Fruit fly (Drosophila melanogaster) whole organism, embryonic: ENCODE results near the gene Hsp70Ba.

Experiments used
- Atf6 ChIP-seq: fragments of 200-800 bp; sonication (Bioruptor generic); IDR thresholded peaks from 2 replicates; pipeline ENCODE4 v1.3.6; 2022; ENCODE audit warnings: missing biosample characterization, missing genetic modification characterization
- Awh ChIP-seq: fragments of 200-800 bp; sonication (Bioruptor generic); IDR thresholded peaks from 2 replicates; pipeline ENCODE4, ENCODE4 v1.3.6; 2022; ENCODE audit warnings: missing biosample characterization, missing genetic modification characterization
- BtbVII ChIP-seq: fragments of 200-800 bp; sonication (Bioruptor generic); optimal IDR thresholded peaks from 3 replicates; lab custom pipeline; 2017; ENCODE audit warnings: missing biosample characterization, mild to moderate bottlenecking, missing genetic modification characterization
- CG10147 ChIP-seq: fragments of 200-800 bp; sonication (Bioruptor generic); optimal IDR thresholded peaks from 2 replicates; lab custom pipeline; 2019; ENCODE audit warnings: missing biosample characterization, mild to moderate bottlenecking, missing genetic modification characterization, moderate library complexity
- CG10366 ChIP-seq: fragments of 200-800 bp; sonication (Bioruptor generic); IDR thresholded peaks from 2 replicates; pipeline ENCODE4 v1.3.6; 2022; ENCODE audit warnings: missing biosample characterization, missing genetic modification characterization
- CG10462 ChIP-seq: fragments of 200-800 bp; sonication (Bioruptor generic); optimal IDR thresholded peaks from 2 replicates; lab custom pipeline; 2016; ENCODE audit warnings: missing biosample characterization, missing genetic modification characterization
- CG1233 ChIP-seq: fragments of 200-800 bp; sonication (Bioruptor generic); optimal IDR thresholded peaks from 4 replicates; lab custom pipeline; 2018; ENCODE audit warnings: missing biosample characterization, mild to moderate bottlenecking, missing genetic modification characterization
- CG12659 ChIP-seq: fragments of 200-800 bp; sonication (Bioruptor generic); optimal IDR thresholded peaks from 3 replicates; lab custom pipeline; 2017; ENCODE audit warnings: mild to moderate bottlenecking, missing biosample characterization, missing genetic modification reagents, missing genetic modification characterization
- CG14050 ChIP-seq: fragments of 200-800 bp; sonication (Bioruptor generic); IDR thresholded peaks from 3 replicates; pipeline ENCODE4 v1.3.6; 2022; ENCODE audit warnings: missing biosample characterization, missing genetic modification characterization
- CG15269 ChIP-seq: fragments of 200-800 bp; sonication (Bioruptor generic); optimal IDR thresholded peaks from 2 replicates; lab custom pipeline; 2018; ENCODE audit warnings: missing biosample characterization, mild to moderate bottlenecking, missing genetic modification characterization, moderate library complexity
- CG17186 ChIP-seq: fragments of 200-800 bp; sonication (Bioruptor generic); optimal IDR thresholded peaks from 3 replicates; lab custom pipeline; 2017; ENCODE audit warnings: missing biosample characterization, missing genetic modification reagents, missing genetic modification characterization
- CG18262 ChIP-seq: fragments of 200-800 bp; optimal IDR thresholded peaks from 3 replicates; lab custom pipeline; 2019; ENCODE audit warnings: missing biosample characterization, mild to moderate bottlenecking, missing genetic modification characterization, moderate library complexity
- CG3065 ChIP-seq: fragments of 200-800 bp; sonication (Bioruptor generic); optimal IDR thresholded peaks from 2 replicates; lab custom pipeline; 2016; ENCODE audit warnings: missing biosample characterization, missing genetic modification characterization
- CG3281 ChIP-seq: fragments of 200-800 bp; sonication (Bioruptor generic); optimal IDR thresholded peaks from 3 replicates; lab custom pipeline; 2017; ENCODE audit warnings: missing biosample characterization, mild to moderate bottlenecking, missing genetic modification characterization
- CG42726 ChIP-seq: fragments of 200-800 bp; sonication (Bioruptor generic); IDR thresholded peaks from 2 replicates; pipeline ENCODE4 v1.3.6; 2022; ENCODE audit warnings: missing biosample characterization, missing genetic modification characterization; ENCODE audit not compliant: partially characterized antibody
- CG4707 ChIP-seq: fragments of 200-800 bp; sonication (Bioruptor generic); optimal IDR thresholded peaks from 2 replicates; lab custom pipeline; 2018; ENCODE audit warnings: missing biosample characterization, mild to moderate bottlenecking, missing genetic modification characterization, moderate library complexity
- CG6854 ChIP-seq: fragments of 200-800 bp; sonication (Bioruptor generic); optimal IDR thresholded peaks from 3 replicates; lab custom pipeline; 2017; ENCODE audit warnings: missing biosample characterization, mild to moderate bottlenecking, missing genetic modification characterization
- CG8944 ChIP-seq: fragments of 200-800 bp; sonication (Bioruptor generic); optimal IDR thresholded peaks from 3 replicates; lab custom pipeline; 2016; ENCODE audit warnings: missing biosample characterization, missing genetic modification characterization
- CG9797 ChIP-seq: fragments of 200-800 bp; sonication (Bioruptor generic); optimal IDR thresholded peaks from 3 replicates; lab custom pipeline; 2018; ENCODE audit warnings: missing biosample characterization, mild to moderate bottlenecking, missing genetic modification characterization
- Camta ChIP-seq: fragments of 200-800 bp; sonication (Bioruptor generic); optimal IDR thresholded peaks from 2 replicates; lab custom pipeline; 2016; ENCODE audit warnings: missing biosample characterization, missing genetic modification characterization
- D19B ChIP-seq: fragments of 200-800 bp; sonication (Bioruptor generic); optimal IDR thresholded peaks from 2 replicates; lab custom pipeline; 2017; ENCODE audit warnings: missing biosample characterization, mild to moderate bottlenecking, missing genetic modification characterization
- Dip2 ChIP-seq: fragments of 200-800 bp; sonication (Bioruptor generic); IDR thresholded peaks from 2 replicates; pipeline ENCODE4 v1.3.6; 2022; ENCODE audit warnings: missing biosample characterization, missing genetic modification characterization
- Drgx ChIP-seq: fragments of 200-800 bp; sonication (Bioruptor generic); IDR thresholded peaks from 2 replicates; pipeline ENCODE4 v1.3.6; 2022; ENCODE audit warnings: missing biosample characterization, missing genetic modification characterization
- E2f1 ChIP-seq: fragments of 200-800 bp; sonication (Bioruptor generic); IDR thresholded peaks from 2 replicates; pipeline ENCODE4 v1.3.6; 2022; ENCODE audit warnings: missing biosample characterization, missing genetic modification characterization
- Ets65A ChIP-seq: fragments of 200-800 bp; sonication (Bioruptor generic); peaks from one replicate; lab custom pipeline; 2016; ENCODE audit warnings: missing biosample characterization, missing genetic modification characterization
- Fer2 ChIP-seq: fragments of 200-800 bp; sonication (Bioruptor generic); optimal IDR thresholded peaks from 2 replicates; lab custom pipeline; 2018; ENCODE audit warnings: missing biosample characterization, mild to moderate bottlenecking, missing genetic modification characterization, moderate library complexity
- GATAe ChIP-seq: fragments of 200-800 bp; sonication (Bioruptor generic); conservative IDR thresholded peaks from 2 replicates; pipeline ENCODE4 v1.3.6; 2022; ENCODE audit warnings: missing biosample characterization, missing genetic modification characterization
- Mes4 ChIP-seq: fragments of 200-800 bp; sonication (Bioruptor generic); optimal IDR thresholded peaks from 2 replicates; lab custom pipeline; 2016; ENCODE audit warnings: missing biosample characterization, missing genetic modification characterization
- NK7.1 ChIP-seq: fragments of 200-800 bp; sonication (Bioruptor generic); optimal IDR thresholded peaks from 3 replicates; lab custom pipeline; 2016; ENCODE audit warnings: missing biosample characterization, missing genetic modification characterization
- Scr ChIP-seq: fragments of 200-800 bp; sonication (Bioruptor generic); IDR thresholded peaks from 2 replicates; pipeline ENCODE4 v1.3.6; 2022; ENCODE audit warnings: missing biosample characterization, missing genetic modification characterization; ENCODE audit not compliant: partially characterized antibody
- Side ChIP-seq: fragments of 200-800 bp; sonication (Bioruptor generic); optimal IDR thresholded peaks from 2 replicates; lab custom pipeline; 2016; ENCODE audit warnings: missing biosample characterization, missing genetic modification characterization
- Sry-β ChIP-seq: fragments of 200-800 bp; sonication (Bioruptor generic); optimal IDR thresholded peaks from 2 replicates; lab custom pipeline; 2018; ENCODE audit warnings: missing biosample characterization, mild to moderate bottlenecking, missing genetic modification characterization, moderate library complexity
- Stat92E ChIP-seq, 3 experiments: fragments of >200 bp in 2 of 3; fragments of 200-800 bp in 1 of 3; sonication (Bioruptor generic) in 1 of 3; optimal IDR thresholded peaks; 2 replicates each; lab custom pipeline; 2017 to 2019; ENCODE audit warnings: missing biosample characterization in 3 of 3, missing genetic modification characterization in 3 of 3, mild to moderate bottlenecking in 1 of 3, moderate library complexity in 1 of 3
- Xbp1 ChIP-seq: fragments of 200-800 bp; sonication (Bioruptor generic); optimal IDR thresholded peaks from 3 replicates; lab custom pipeline; 2016; ENCODE audit warnings: missing biosample characterization, mild to moderate bottlenecking, missing genetic modification characterization
- Xrp1 ChIP-seq: fragments of 200-800 bp; sonication (Bioruptor generic); IDR thresholded peaks from 2 replicates; pipeline ENCODE4 v1.3.6; 2022; ENCODE audit warnings: missing biosample characterization, missing genetic modification characterization
- az2 ChIP-seq: fragments of 200-800 bp; sonication (Bioruptor generic); optimal IDR thresholded peaks from 3 replicates; lab custom pipeline; 2016; ENCODE audit warnings: missing biosample characterization, missing genetic modification characterization
- caup ChIP-seq: fragments of 200-800 bp; sonication (Bioruptor generic); optimal IDR thresholded peaks from 3 replicates; lab custom pipeline; 2017; ENCODE audit warnings: missing biosample characterization, mild to moderate bottlenecking, missing genetic modification characterization, moderate library complexity; ENCODE audit not compliant: severe bottlenecking
- cg ChIP-seq: fragments of 200-800 bp; sonication (Bioruptor generic); optimal IDR thresholded peaks from 3 replicates; lab custom pipeline; 2019; ENCODE audit warnings: missing biosample characterization, mild to moderate bottlenecking, missing genetic modification characterization, moderate library complexity
- da ChIP-seq: fragments of 200-800 bp; sonication (Bioruptor generic); optimal IDR thresholded peaks from 2 replicates; lab custom pipeline; 2016; ENCODE audit warnings: missing biosample characterization, missing genetic modification characterization
- dpn ChIP-seq, 2 experiments: fragments of 200-800 bp; sonication (Bioruptor generic); optimal IDR thresholded peaks; 3 replicates each; lab custom pipeline; 2016; ENCODE audit warnings: missing biosample characterization in 2 of 2, missing genetic modification characterization in 2 of 2
- exex ChIP-seq: fragments of 200-800 bp; sonication (Bioruptor generic); optimal IDR thresholded peaks from 4 replicates; lab custom pipeline; 2018; ENCODE audit warnings: missing biosample characterization, mild to moderate bottlenecking, missing genetic modification characterization, moderate library complexity
- grn ChIP-seq: fragments of 200-800 bp; sonication (Bioruptor generic); optimal IDR thresholded peaks from 3 replicates; lab custom pipeline; 2017; ENCODE audit warnings: missing biosample characterization, missing genetic modification characterization
- inv ChIP-seq: fragments of 200-800 bp; sonication (Bioruptor generic); IDR thresholded peaks from 2 replicates; pipeline ENCODE4 v1.3.6; 2022; ENCODE audit warnings: missing biosample characterization, missing genetic modification characterization; ENCODE audit not compliant: partially characterized antibody
- nmo ChIP-seq: fragments of 200-800 bp; sonication (Bioruptor generic); optimal IDR thresholded peaks from 2 replicates; lab custom pipeline; 2018; ENCODE audit warnings: missing biosample characterization, mild to moderate bottlenecking, missing genetic modification characterization, moderate library complexity
- pan ChIP-seq, 4 experiments: fragments of >200 bp in 3 of 4; fragments of 200-800 bp in 1 of 4; sonication (Bioruptor generic) in 1 of 4; optimal IDR thresholded peaks in 3 of 4; IDR thresholded peaks in 1 of 4; 2 replicates each; pipeline versions ENCODE4 v1.3.6 to Lab custom; 2017 to 2022; ENCODE audit warnings: missing biosample characterization in 2 of 4, missing genetic modification characterization in 2 of 4, mixed read lengths in 1 of 4
- ranshi ChIP-seq: fragments of 200-800 bp; sonication (Bioruptor generic); IDR thresholded peaks from 2 replicates; pipeline ENCODE4 v1.3.6; 2022; ENCODE audit warnings: missing biosample characterization, missing genetic modification characterization
- so ChIP-seq: fragments of 200-800 bp; sonication (Bioruptor generic); IDR thresholded peaks from 3 replicates; pipeline ENCODE4 v1.3.6; 2022; ENCODE audit warnings: missing biosample characterization, missing genetic modification characterization
- sqz ChIP-seq: fragments of 200-800 bp; sonication (Bioruptor generic); optimal IDR thresholded peaks from 3 replicates; lab custom pipeline; 2018; ENCODE audit warnings: missing biosample characterization, mild to moderate bottlenecking, missing genetic modification characterization
- ssp ChIP-seq: fragments of 200-800 bp; sonication (Bioruptor generic); IDR thresholded peaks from 2 replicates; pipeline ENCODE4 v1.3.6; 2022; ENCODE audit warnings: missing biosample characterization, missing genetic modification characterization
- zen2 ChIP-seq: fragments of 200-800 bp; sonication (Bioruptor generic); IDR thresholded peaks from 3 replicates; pipeline ENCODE4 v1.3.6; 2022; ENCODE audit warnings: missing biosample characterization, missing genetic modification characterization; ENCODE audit not compliant: partially characterized antibody

Gene Hsp70Ba

DNA sequence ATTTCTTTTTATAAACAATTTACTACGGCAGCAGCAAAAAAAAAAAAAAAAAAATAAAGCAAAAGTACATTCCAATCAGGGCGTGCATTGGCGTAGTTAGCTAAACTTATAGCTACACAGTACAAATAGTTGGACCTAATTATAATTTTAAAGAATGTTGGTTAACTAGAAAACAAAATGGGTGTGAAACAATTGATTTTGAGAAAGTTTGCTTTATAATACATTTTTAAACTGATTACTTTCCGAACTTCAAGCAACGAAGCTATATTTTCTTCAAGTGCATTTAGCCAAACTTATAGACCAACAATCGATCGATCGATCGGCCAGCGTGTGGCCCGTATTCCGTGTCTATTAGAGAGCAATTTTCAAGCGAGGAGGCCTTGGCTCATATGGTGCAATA lies 16.2 kb downstream of the Hsp70Ba start (continued):
- TF ChIP-seq GATAe, result no peak
- TF ChIP-seq so (GFP tag; lab: Robert Waterston, UW), result no peak
- no peak for TF ChIP-seq Mes4 (GFP tag; lab: Kevin White, UChicago)
- TF ChIP-seq Xbp1 (GFP tag; lab: Kevin White, UChicago), result peak; percentile 7
- TF ChIP-seq Awh, result no peak
- TF ChIP-seq da (GFP tag; lab: Kevin White, UChicago), result no peak
- no peak for TF ChIP-seq caup (GFP tag; lab: Kevin White, UChicago)
- TF ChIP-seq Stat92E (GFP tag; optimal IDR thresholded peaks at IDR 0.05; lab: Kevin White, UChicago), result no peak
- peak; percentile 13; the same call in 1 of the 2 replicates for TF ChIP-seq Drgx (GFP tag; lab: Robert Waterston, UW)
- no peak for TF ChIP-seq Camta (GFP tag; lab: Kevin White, UChicago)
- TF ChIP-seq Xrp1 (GFP tag; lab: Robert Waterston, UW), result peak; percentile 45
- no peak for TF ChIP-seq CG42726
- TF ChIP-seq CG18262 (tag; lab: Kevin White, UChicago), result no peak
- no peak for TF ChIP-seq CG10462 (GFP tag; lab: Kevin White, UChicago)
- TF ChIP-seq CG15269 (tag; lab: Kevin White, UChicago), result peak; percentile 70
- peak; percentile 39; the same call in 1 of the 2 replicates for TF ChIP-seq Atf6 (GFP tag; lab: Robert Waterston, UW)
- no peak for TF ChIP-seq exex
- peak; percentile 50; the same call in 1 of the 2 replicates for TF ChIP-seq ranshi (GFP tag; lab: Robert Waterston, UW)
- peak in 1 of 2 experiments; percentile 22 for TF ChIP-seq dpn (GFP tag; optimal IDR thresholded peaks at IDR 0.05; lab: Kevin White, UChicago)
- no peak for TF ChIP-seq inv
- no peak for TF ChIP-seq sqz (GFP tag; lab: Kevin White, UChicago)
- TF ChIP-seq Side, result no peak
- no peak for TF ChIP-seq CG4707 (GFP tag; lab: Kevin White, UChicago)
- no peak for TF ChIP-seq D19B (GFP tag; lab: Kevin White, UChicago)
- TF ChIP-seq CG1233 (GFP tag; lab: Kevin White, UChicago), result no peak
- no peak for TF ChIP-seq CG6854 (GFP tag; lab: Kevin White, UChicago)
- TF ChIP-seq Dip2 (GFP tag; lab: Robert Waterston, UW), result no peak
- no peak for TF ChIP-seq NK7.1 (GFP tag; lab: Kevin White, UChicago)
- TF ChIP-seq Ets65A (GFP tag; lab: Kevin White, UChicago), result peak; percentile 49
- no peak for TF ChIP-seq CG10366 (GFP tag; lab: Robert Waterston, UW)
- TF ChIP-seq Fer2, result no peak
- no peak for TF ChIP-seq CG3065 (GFP tag; lab: Kevin White, UChicago)
- no peak for TF ChIP-seq Sry-β (GFP tag; lab: Kevin White, UChicago)
- TF ChIP-seq Scr (GFP tag; lab: Robert Waterston, UW), result no peak
- TF ChIP-seq CG10147, result no peak
- TF ChIP-seq BtbVII, result peak; percentile 13
- peak; percentile 27 for TF ChIP-seq nmo (GFP tag; lab: Kevin White, UChicago)
- TF ChIP-seq zen2, result no peak
- TF ChIP-seq CG17186 (GFP tag; lab: Kevin White, UChicago), result no peak
- TF ChIP-seq CG9797, result no peak
- peak; percentile 36 for TF ChIP-seq az2 (GFP tag; lab: Kevin White, UChicago)
- peak; percentile 14 for TF ChIP-seq CG3281 (GFP tag; lab: Kevin White, UChicago)
- TF ChIP-seq CG12659, result peak; percentile 19
- no peak for TF ChIP-seq pan (optimal IDR thresholded peaks at IDR 0.05; lab: Kevin White, UChicago)
- TF ChIP-seq pan (GFP tag; optimal IDR thresholded peaks at IDR 0.05 in 1 of 2, IDR thresholded peaks at IDR 0.05 in 1 of 2), result peak in 1 of 2 experiments; percentile 67
- no peak for TF ChIP-seq cg (GFP tag; lab: Kevin White, UChicago)
- no peak for TF ChIP-seq ssp (GFP tag; lab: Robert Waterston, UW)
- no peak for TF ChIP-seq grn (GFP tag; lab: Kevin White, UChicago)
- no peak for TF ChIP-seq CG8944 (GFP tag; lab: Kevin White, UChicago)
- TF ChIP-seq CG14050 (GFP tag; lab: Robert Waterston, UW), result peak; percentile 41; the same call in 2 of the 3 replicates
- TF ChIP-seq E2f1 (GFP tag; lab: Robert Waterston, UW), result no peak
